Fruit fly (Drosophila melanogaster) whole organism, prepupa: ENCODE results near the gene VhaM9.7-b.

Source experiments
- CG11762 ChIP-seq: fragments of 200-800 bp; sonication (Bioruptor generic); optimal IDR thresholded peaks from 3 replicates; lab custom pipeline; 2016; ENCODE audit warnings: missing biosample characterization, missing genetic modification characterization; ENCODE audit not compliant: insufficient read depth
- CG11902 ChIP-seq: fragments of 200-800 bp; sonication (Bioruptor generic); optimal IDR thresholded peaks from 3 replicates; lab custom pipeline; 2016; ENCODE audit warnings: missing biosample characterization, missing genetic modification characterization
- CG3032 ChIP-seq: fragments of 200-800 bp; optimal IDR thresholded peaks from 2 replicates; lab custom pipeline; 2019; ENCODE audit warnings: missing biosample characterization, mild to moderate bottlenecking, missing genetic modification characterization, moderate library complexity
- CG32006 ChIP-seq: fragments of 200-800 bp; sonication (Bioruptor generic); optimal IDR thresholded peaks from 3 replicates; lab custom pipeline; 2017; ENCODE audit warnings: missing biosample characterization, mild to moderate bottlenecking, missing genetic modification characterization
- Eip78C ChIP-seq: fragments of 200-800 bp; sonication (Bioruptor generic); peaks from one replicate; lab custom pipeline; 2016; ENCODE audit warnings: missing biosample characterization, missing genetic modification characterization
- Gug ChIP-seq: fragments of 200-800 bp; sonication (Bioruptor generic); IDR thresholded peaks from 2 replicates; pipeline ENCODE4 v1.3.6; 2022; ENCODE audit warnings: missing biosample characterization, missing genetic modification characterization
- Hr39 ChIP-seq: fragments of 200-800 bp; sonication (Bioruptor generic); optimal IDR thresholded peaks from 2 replicates; lab custom pipeline; 2016; ENCODE audit warnings: missing biosample characterization, missing genetic modification characterization
- Lpt ChIP-seq: fragments of 200-800 bp; sonication (Bioruptor generic); optimal IDR thresholded peaks from 3 replicates; lab custom pipeline; 2016; ENCODE audit warnings: missing biosample characterization, missing genetic modification characterization
- Sox15 ChIP-seq: fragments of 200-800 bp; sonication (Bioruptor generic); optimal IDR thresholded peaks from 3 replicates; lab custom pipeline; 2016; ENCODE audit warnings: missing biosample characterization, missing genetic modification characterization
- esn ChIP-seq: fragments of 200-800 bp; sonication (Bioruptor generic); optimal IDR thresholded peaks from 2 replicates; lab custom pipeline; 2016; ENCODE audit warnings: missing biosample characterization, mild to moderate bottlenecking, missing genetic modification characterization, moderate library complexity
- fkh ChIP-seq: fragments of 200-800 bp; sonication (Bioruptor generic); optimal IDR thresholded peaks from 3 replicates; lab custom pipeline; 2017; ENCODE audit warnings: missing biosample characterization, mild to moderate bottlenecking, missing genetic modification characterization, moderate library complexity
- topi ChIP-seq: fragments of 200-800 bp; sonication (Bioruptor generic); optimal IDR thresholded peaks from 3 replicates; lab custom pipeline; 2016; ENCODE audit warnings: missing biosample characterization, missing genetic modification characterization

DNA sequence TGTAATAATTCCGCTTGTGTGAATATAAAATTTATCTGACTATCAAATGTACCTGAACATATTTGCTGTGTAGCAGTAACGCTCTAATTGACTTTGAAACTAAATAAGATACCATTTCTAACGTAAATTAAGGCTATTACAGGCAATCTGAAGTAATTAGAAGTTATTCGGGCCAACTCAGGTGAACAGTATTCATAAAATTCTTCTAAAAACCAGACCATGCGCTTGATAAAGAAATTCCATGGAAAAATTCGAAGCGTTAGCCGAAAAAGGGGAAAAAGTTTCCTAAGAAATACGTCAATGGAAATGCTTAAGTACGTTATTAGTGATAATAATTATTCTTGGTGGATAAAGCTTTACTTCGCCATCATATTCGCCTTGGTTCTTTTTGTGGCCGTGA is 5.3 kb upstream of the VhaM9.7-b start, which contains the start of gene ppk5:
- no peak for TF ChIP-seq Sox15 (GFP tag; lab: Kevin White, UChicago)
- no peak for TF ChIP-seq Gug (GFP tag; lab: Robert Waterston, UW)
- TF ChIP-seq esn: no peak
- no peak for TF ChIP-seq CG11762 (GFP tag; lab: Kevin White, UChicago)
- no peak for TF ChIP-seq CG3032 (tag; lab: Kevin White, UChicago)
- no peak for TF ChIP-seq topi (GFP tag; lab: Kevin White, UChicago)
- no peak for TF ChIP-seq CG11902 (GFP tag; lab: Kevin White, UChicago)
- no peak for TF ChIP-seq CG32006
- no peak for TF ChIP-seq Lpt
- no peak for TF ChIP-seq Eip78C (GFP tag; lab: Kevin White, UChicago)
- no peak for TF ChIP-seq Hr39 (GFP tag; lab: Kevin White, UChicago)
- no peak for TF ChIP-seq fkh (GFP tag; lab: Kevin White, UChicago)
